Fruit fly (Drosophila melanogaster) whole organism: Measurements from ENCODE around the gene CG43693.

Experiments used
- CG8478 ChIP-seq: fragments of >200 bp; optimal IDR thresholded peaks from 2 replicates; lab custom pipeline; 2018; ENCODE audit warnings: inconsistent platforms
- EcR ChIP-seq, 2 experiments: fragments of >200 bp; optimal IDR thresholded peaks; 2 replicates each; lab custom pipeline; 2017; ENCODE audit warnings: missing biosample characterization in 2 of 2, missing genetic modification characterization in 2 of 2, missing genetic modification reagents in 2 of 2
- psq ChIP-seq: fragments of >200 bp; optimal IDR thresholded peaks from 2 replicates; lab custom pipeline; 2017

DNA sequence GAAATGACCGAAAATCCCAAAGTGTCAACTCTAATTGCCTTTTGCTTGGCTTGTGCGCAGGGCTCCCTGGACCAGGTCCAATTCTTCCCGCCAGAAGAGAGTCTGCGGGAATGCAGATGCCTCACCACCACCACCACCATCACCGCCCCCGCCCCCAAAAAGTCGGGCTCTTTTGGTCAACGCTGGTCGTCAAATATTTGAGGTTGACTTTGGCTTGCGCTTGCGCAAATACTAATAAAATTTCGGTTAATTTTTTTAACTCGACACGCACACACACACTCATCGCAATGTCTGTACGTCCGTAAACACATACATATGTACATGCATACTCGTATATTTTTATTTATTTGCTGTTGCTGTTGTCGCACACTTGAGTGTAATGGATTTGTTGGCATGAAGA, 47.2 kb downstream of the CG43693 start:
- TF ChIP-seq CG8478 (lab: Kevin White, UChicago), result no peak
- TF ChIP-seq psq (lab: Kevin White, UChicago), result no peak
- no peak for TF ChIP-seq EcR (GFP tag; optimal IDR thresholded peaks at IDR 0.05; lab: Kevin White, UChicago)
